Fruit fly (Drosophila melanogaster) whole organism, embryonic: ENCODE results near the gene CG33181.
A peak's percentile ranks its signal among the peaks of the same experiment; 100 is the strongest.

Experiments used
- Atf-2 ChIP-seq: fragments of 200-800 bp; sonication (Bioruptor generic); optimal IDR thresholded peaks from 2 replicates; lab custom pipeline; 2016; ENCODE audit warnings: missing biosample characterization, missing genetic modification characterization
- Atf3 ChIP-seq: fragments of 200-800 bp; sonication (Bioruptor generic); optimal IDR thresholded peaks from 3 replicates; lab custom pipeline; 2016; ENCODE audit warnings: missing biosample characterization, missing genetic modification characterization
- Awh ChIP-seq: fragments of 200-800 bp; sonication (Bioruptor generic); IDR thresholded peaks from 2 replicates; pipeline ENCODE4, ENCODE4 v1.3.6; 2022; ENCODE audit warnings: missing biosample characterization, missing genetic modification characterization
- Bdp1 ChIP-seq: fragments of 200-800 bp; sonication (Bioruptor generic); optimal IDR thresholded peaks from 3 replicates; lab custom pipeline; 2016; ENCODE audit warnings: missing biosample characterization, missing genetic modification characterization
- Bgb ChIP-seq: fragments of 200-800 bp; sonication (Bioruptor generic); IDR thresholded peaks from 2 replicates; pipeline ENCODE4 v1.3.6; 2022; ENCODE audit warnings: missing biosample characterization, missing genetic modification characterization; ENCODE audit not compliant: partially characterized antibody
- CG10267 ChIP-seq: fragments of 200-800 bp; sonication (Bioruptor generic); optimal IDR thresholded peaks from 2 replicates; lab custom pipeline; 2018; ENCODE audit warnings: missing biosample characterization, mild to moderate bottlenecking, missing genetic modification characterization, moderate library complexity
- CG12104 ChIP-seq: fragments of 200-800 bp; sonication (Bioruptor generic); optimal IDR thresholded peaks from 3 replicates; lab custom pipeline; 2016; ENCODE audit warnings: missing biosample characterization, missing genetic modification characterization
- CG13123 ChIP-seq: fragments of 200-800 bp; sonication (Bioruptor generic); optimal IDR thresholded peaks from 2 replicates; lab custom pipeline; 2016; ENCODE audit warnings: missing biosample characterization, missing genetic modification characterization
- CG13296 ChIP-seq: fragments of 200-800 bp; sonication (Bioruptor generic); optimal IDR thresholded peaks from 3 replicates; lab custom pipeline; 2018; ENCODE audit warnings: missing biosample characterization, mild to moderate bottlenecking, missing genetic modification characterization
- CG15601 ChIP-seq: fragments of 200-800 bp; sonication (Bioruptor generic); optimal IDR thresholded peaks from 3 replicates; lab custom pipeline; 2019; ENCODE audit warnings: missing biosample characterization, mild to moderate bottlenecking, missing genetic modification characterization, moderate library complexity
- CG16863 ChIP-seq: fragments of 200-800 bp; sonication (Bioruptor generic); optimal IDR thresholded peaks from 3 replicates; lab custom pipeline; 2016; ENCODE audit warnings: missing biosample characterization, missing genetic modification characterization
- CG2712 ChIP-seq: fragments of 200-800 bp; optimal IDR thresholded peaks from 3 replicates; lab custom pipeline; 2019; ENCODE audit warnings: missing biosample characterization, mild to moderate bottlenecking, missing genetic modification characterization, moderate library complexity
- CG30431 ChIP-seq: fragments of 200-800 bp; sonication (Bioruptor generic); optimal IDR thresholded peaks from 2 replicates; lab custom pipeline; 2017; ENCODE audit warnings: missing biosample characterization, missing genetic modification characterization
- CG4730 ChIP-seq: fragments of 200-800 bp; sonication (Bioruptor generic); IDR thresholded peaks from 2 replicates; pipeline ENCODE4 v1.3.6; 2022; ENCODE audit warnings: missing biosample characterization, missing genetic modification characterization
- CG5953 ChIP-seq: fragments of 200-800 bp; sonication (Bioruptor generic); IDR thresholded peaks from 2 replicates; pipeline ENCODE4 v1.3.6; 2022; ENCODE audit warnings: missing biosample characterization, missing genetic modification characterization
- CG6791 ChIP-seq: fragments of 200-800 bp; sonication (Bioruptor generic); IDR thresholded peaks from 3 replicates; pipeline ENCODE4 v1.3.6; 2022; ENCODE audit warnings: missing biosample characterization, missing genetic modification characterization; ENCODE audit not compliant: partially characterized antibody
- CG7271 ChIP-seq: fragments of 200-800 bp; sonication (Bioruptor generic); optimal IDR thresholded peaks from 2 replicates; lab custom pipeline; 2018; ENCODE audit warnings: missing biosample characterization, mild to moderate bottlenecking, missing genetic modification characterization, moderate library complexity
- CG7556 ChIP-seq: fragments of 200-800 bp; sonication (Bioruptor generic); optimal IDR thresholded peaks from 2 replicates; lab custom pipeline; 2017; ENCODE audit warnings: missing biosample characterization, mild to moderate bottlenecking, missing genetic modification characterization
- Deaf1 ChIP-seq: fragments of 200-800 bp; optimal IDR thresholded peaks from 3 replicates; lab custom pipeline; 2019; ENCODE audit warnings: missing biosample characterization, mild to moderate bottlenecking, missing genetic modification characterization, moderate library complexity
- Fer2 ChIP-seq: fragments of 200-800 bp; sonication (Bioruptor generic); optimal IDR thresholded peaks from 2 replicates; lab custom pipeline; 2018; ENCODE audit warnings: missing biosample characterization, mild to moderate bottlenecking, missing genetic modification characterization, moderate library complexity
- Hr39 ChIP-seq: fragments of >200 bp; optimal IDR thresholded peaks from 2 replicates; lab custom pipeline; 2017
- Hr51 ChIP-seq, 2 experiments: fragments of 200-800 bp; sonication (Bioruptor generic); optimal IDR thresholded peaks; 2 replicates in 1 of 2; 3 replicates in 1 of 2; lab custom pipeline; 2016 to 2018; ENCODE audit warnings: missing biosample characterization in 2 of 2, missing genetic modification characterization in 2 of 2, mild to moderate bottlenecking in 1 of 2, moderate library complexity in 1 of 2
- Nf-YA ChIP-seq: fragments of 200-800 bp; sonication (Bioruptor generic); IDR thresholded peaks from 2 replicates; pipeline ENCODE4 v1.3.6; 2022; ENCODE audit warnings: missing biosample characterization, missing genetic modification characterization
- Poxn ChIP-seq: fragments of 200-800 bp; sonication (Bioruptor generic); IDR thresholded peaks from 2 replicates; pipeline ENCODE4 v1.3.6; 2022; ENCODE audit warnings: missing biosample characterization, missing genetic modification characterization
- Ptx1 ChIP-seq: fragments of 200-800 bp; sonication (Bioruptor generic); IDR thresholded peaks from 2 replicates; pipeline ENCODE4 v1.3.6; 2022; ENCODE audit warnings: missing biosample characterization, missing genetic modification characterization
- Ravus ChIP-seq: fragments of 200-800 bp; sonication (Bioruptor generic); IDR thresholded peaks from 2 replicates; pipeline ENCODE4 v1.3.6; 2022; ENCODE audit warnings: missing biosample characterization, missing genetic modification characterization
- Sin3A ChIP-seq: fragments of >200 bp; optimal IDR thresholded peaks from 2 replicates; lab custom pipeline; 2018
- Sox100B ChIP-seq: fragments of 200-800 bp; sonication (Bioruptor generic); optimal IDR thresholded peaks from 3 replicates; lab custom pipeline; 2018; ENCODE audit warnings: missing biosample characterization, mild to moderate bottlenecking, missing genetic modification characterization
- TFAM ChIP-seq: fragments of 200-800 bp; sonication (Bioruptor generic); optimal IDR thresholded peaks from 2 replicates; lab custom pipeline; 2017; ENCODE audit warnings: missing biosample characterization, missing genetic modification characterization, inconsistent platforms
- ab ChIP-seq: fragments of 200-800 bp; sonication (Bioruptor generic); optimal IDR thresholded peaks from 2 replicates; lab custom pipeline; 2016; ENCODE audit warnings: missing biosample characterization, missing genetic modification characterization
- ato ChIP-seq: fragments of 200-800 bp; sonication (Bioruptor generic); IDR thresholded peaks from 2 replicates; pipeline ENCODE4 v1.3.6; 2022; ENCODE audit warnings: missing biosample characterization, missing genetic modification characterization; ENCODE audit not compliant: partially characterized antibody
- cato ChIP-seq: fragments of 200-800 bp; sonication (Bioruptor generic); optimal IDR thresholded peaks from 2 replicates; lab custom pipeline; 2016; ENCODE audit warnings: missing biosample characterization, missing genetic modification characterization, borderline replicate concordance
- chm ChIP-seq: fragments of 200-800 bp; sonication (Bioruptor generic); IDR thresholded peaks from 2 replicates; pipeline ENCODE4 v1.3.6; 2022; ENCODE audit warnings: missing biosample characterization, missing genetic modification characterization
- crol ChIP-seq: fragments of 200-800 bp; sonication (Bioruptor generic); IDR thresholded peaks from 2 replicates; pipeline ENCODE4 v1.3.6; 2022; ENCODE audit warnings: missing biosample characterization, missing genetic modification characterization
- esg ChIP-seq: fragments of 200-800 bp; sonication (Bioruptor generic); conservative IDR thresholded peaks from 2 replicates; pipeline ENCODE4 v1.3.6; 2022; ENCODE audit warnings: missing biosample characterization, missing genetic modification characterization
- eyg ChIP-seq: fragments of 200-800 bp; sonication (Bioruptor generic); optimal IDR thresholded peaks from 3 replicates; lab custom pipeline; 2016; ENCODE audit warnings: missing biosample characterization, missing genetic modification characterization
- fd64A ChIP-seq: fragments of 200-800 bp; sonication (Bioruptor generic); optimal IDR thresholded peaks from 3 replicates; lab custom pipeline; 2018; ENCODE audit warnings: missing biosample characterization, mild to moderate bottlenecking, missing genetic modification characterization
- fu2 ChIP-seq: fragments of 200-800 bp; sonication (Bioruptor generic); optimal IDR thresholded peaks from 2 replicates; lab custom pipeline; 2016; ENCODE audit warnings: missing biosample characterization, missing genetic modification characterization
- gro ChIP-seq: fragments of 200-800 bp; sonication (Bioruptor generic); optimal IDR thresholded peaks from 2 replicates; lab custom pipeline; 2016; ENCODE audit warnings: missing biosample characterization, missing genetic modification characterization
- hb ChIP-seq: fragments of 200-800 bp; sonication (Bioruptor generic); IDR thresholded peaks from 3 replicates; pipeline ENCODE4 v1.3.6; 2022; ENCODE audit warnings: missing biosample characterization, missing genetic modification characterization; ENCODE audit not compliant: partially characterized antibody
- knrl ChIP-seq: fragments of 200-800 bp; sonication (Bioruptor generic); IDR thresholded peaks from 3 replicates; pipeline ENCODE4 v1.3.6; 2022; ENCODE audit warnings: missing biosample characterization, missing genetic modification characterization; ENCODE audit not compliant: partially characterized antibody
- mld ChIP-seq: fragments of 200-800 bp; sonication (Bioruptor generic); IDR thresholded peaks from 3 replicates; pipeline ENCODE4 v1.3.6; 2022; ENCODE audit warnings: missing biosample characterization, missing genetic modification characterization; ENCODE audit not compliant: partially characterized antibody
- nerfin-1 ChIP-seq: fragments of 200-800 bp; sonication (Bioruptor generic); optimal IDR thresholded peaks from 3 replicates; lab custom pipeline; 2019; ENCODE audit warnings: missing biosample characterization, mild to moderate bottlenecking, missing genetic modification characterization, moderate library complexity
- oc ChIP-seq: fragments of 200-800 bp; sonication (Bioruptor generic); optimal IDR thresholded peaks from 2 replicates; lab custom pipeline; 2018; ENCODE audit warnings: missing biosample characterization, mild to moderate bottlenecking, missing genetic modification characterization, moderate library complexity
- odd ChIP-seq: fragments of 200-800 bp; sonication (Bioruptor generic); optimal IDR thresholded peaks from 2 replicates; lab custom pipeline; 2017; ENCODE audit warnings: missing biosample characterization, mild to moderate bottlenecking, missing genetic modification characterization
- org-1 ChIP-seq: fragments of 200-800 bp; sonication (Bioruptor generic); optimal IDR thresholded peaks from 2 replicates; lab custom pipeline; 2017; ENCODE audit warnings: missing biosample characterization, missing genetic modification characterization
- phol ChIP-seq: fragments of 200-800 bp; sonication (Bioruptor generic); optimal IDR thresholded peaks from 3 replicates; lab custom pipeline; 2018; ENCODE audit warnings: missing biosample characterization, mild to moderate bottlenecking, missing genetic modification characterization, moderate library complexity
- pros ChIP-seq: fragments of 200-800 bp; sonication (Bioruptor generic); optimal IDR thresholded peaks from 3 replicates; lab custom pipeline; 2019; ENCODE audit warnings: missing biosample characterization, mild to moderate bottlenecking, missing genetic modification characterization, moderate library complexity
- sd ChIP-seq: fragments of 200-800 bp; sonication (Bioruptor generic); optimal IDR thresholded peaks from 3 replicates; lab custom pipeline; 2018; ENCODE audit warnings: missing biosample characterization, mild to moderate bottlenecking, missing genetic modification characterization, moderate library complexity
- stc ChIP-seq: fragments of 200-800 bp; sonication (Bioruptor generic); IDR thresholded peaks from 2 replicates; pipeline ENCODE4 v1.3.6; 2022; ENCODE audit warnings: missing biosample characterization, missing genetic modification characterization
- zen ChIP-seq: fragments of 200-800 bp; sonication (Bioruptor generic); optimal IDR thresholded peaks from 3 replicates; lab custom pipeline; 2018; ENCODE audit warnings: missing biosample characterization, mild to moderate bottlenecking, missing genetic modification characterization, moderate library complexity

The CG33181 gene

DNA sequence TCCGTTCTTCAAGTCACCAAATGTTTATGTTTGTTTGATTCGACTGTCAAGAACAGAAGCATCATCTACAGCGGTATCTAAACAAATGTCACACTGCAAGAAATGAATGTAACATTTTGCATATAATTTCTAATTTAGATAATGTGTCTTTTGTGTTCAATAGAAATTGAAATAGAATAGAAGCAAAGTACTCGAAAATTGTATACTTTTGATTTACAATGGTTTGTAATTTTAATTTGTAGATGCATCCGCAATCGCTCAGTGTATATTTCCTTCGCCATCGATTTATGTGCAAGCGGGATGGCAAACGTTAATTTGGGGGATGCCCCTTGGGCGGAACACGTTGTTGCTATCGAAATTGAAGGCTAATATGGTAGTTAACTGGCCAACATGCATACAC, 49.0 kb downstream of the CG33181 start (continued):
- TF ChIP-seq CG13296 (peak; percentile 61), cato (GFP tag; lab: Kevin White, UChicago) (peak; percentile 24), chm (GFP tag; lab: Robert Waterston, UW) (0 out of 2 replicates have a peak, but pooled peaks have one; percentile 46), Bdp1 (GFP tag; lab: Kevin White, UChicago) (no peak), crol (no peak), Sin3A (lab: Kevin White, UChicago) (no peak), phol (tag; lab: Kevin White, UChicago) (peak; percentile 68), ato (GFP tag; lab: Robert Waterston, UW) (no peak), esg (GFP tag; lab: Robert Waterston, UW) (0 out of 2 replicates have a peak, but pooled peaks have one; percentile 12), fu2 (no peak), zen (tag; lab: Kevin White, UChicago) (peak; percentile 26), TFAM (GFP tag; lab: Kevin White, UChicago) (no peak), mld (GFP tag; lab: Robert Waterston, UW) (no peak), CG2712 (tag; lab: Kevin White, UChicago) (peak; percentile 75), Atf-2 (GFP tag; lab: Kevin White, UChicago) (peak; percentile 14), Sox100B (GFP tag; lab: Kevin White, UChicago) (peak; percentile 45), stc (peak; percentile 47; the same call in 1 of the 2 replicates), CG6791 (GFP tag; lab: Robert Waterston, UW) (no peak), org-1 (GFP tag; lab: Kevin White, UChicago) (peak; percentile 59), Nf-YA (GFP tag; lab: Robert Waterston, UW) (peak; percentile 64; the same call in 1 of the 2 replicates), Atf3 (GFP tag; lab: Kevin White, UChicago) (no peak), sd (tag; lab: Kevin White, UChicago) (peak; percentile 5), nerfin-1 (tag; lab: Kevin White, UChicago) (peak; percentile 32), odd (GFP tag; lab: Kevin White, UChicago) (peak; percentile 35), pros (no peak), CG7271 (tag; lab: Kevin White, UChicago) (no peak), CG12104 (GFP tag; lab: Kevin White, UChicago) (no peak), Ptx1 (peak; percentile 71), hb (GFP tag; lab: Robert Waterston, UW) (no peak), CG7556 (GFP tag; lab: Kevin White, UChicago) (peak; percentile 68), Poxn (GFP tag; lab: Robert Waterston, UW) (no peak), CG10267 (tag; lab: Kevin White, UChicago) (peak; percentile 61), oc (peak; percentile 37), Ravus (GFP tag; lab: Robert Waterston, UW) (peak; percentile 39), Hr39 (lab: Kevin White, UChicago) (no peak), Fer2 (no peak), Deaf1 (peak; percentile 15), eyg (peak; percentile 8), Hr51 (GFP tag; optimal IDR thresholded peaks at IDR 0.05; lab: Kevin White, UChicago) (peak; percentile 2 to 65), CG5953 (GFP tag; lab: Robert Waterston, UW) (0 out of 2 replicates have a peak, but pooled peaks have one; percentile 34), ab (GFP tag; lab: Kevin White, UChicago) (no peak), knrl (GFP tag; lab: Robert Waterston, UW) (no peak), CG16863 (GFP tag; lab: Kevin White, UChicago) (peak; percentile 45), fd64A (GFP tag; lab: Kevin White, UChicago) (peak; percentile 1), Bgb (GFP tag; lab: Robert Waterston, UW) (no peak), CG4730 (peak; percentile 50; the same call in 1 of the 2 replicates), gro (peak; percentile 38), CG13123 (GFP tag; lab: Kevin White, UChicago) (no peak), Awh (GFP tag; lab: Robert Waterston, UW) (peak; percentile 58), CG15601 (peak; percentile 46), CG30431 (no peak)
